Fruit fly (Drosophila melanogaster): Measurements from ENCODE around the gene CG2100.

CG2100 gene

DNA sequence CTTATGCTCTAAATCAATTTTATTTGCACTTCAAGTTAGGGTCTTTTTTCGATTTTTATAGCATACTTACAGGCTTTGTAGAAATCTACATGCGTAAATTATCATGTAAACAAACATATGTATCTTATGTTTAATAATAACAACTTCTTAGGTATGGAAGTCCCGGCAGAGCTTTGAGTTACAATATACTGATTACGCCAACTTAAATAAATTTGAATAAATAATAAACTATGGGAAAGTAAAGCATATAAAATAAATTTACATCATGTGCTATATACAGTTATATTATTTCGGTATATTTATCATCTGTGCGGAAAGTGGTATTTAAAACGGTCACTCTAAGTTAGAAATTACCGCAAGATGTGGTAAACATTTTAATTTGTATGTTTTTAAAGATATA is 3.0 kb downstream of the CG2100 start, which contains the start of gene CG1239 (continued):
- no peak for TF ChIP-seq pan (optimal IDR thresholded peaks at IDR 0.05)
- no peak for TF ChIP-seq pan (GFP tag; optimal IDR thresholded peaks at IDR 0.05 in 1 of 2, IDR thresholded peaks at IDR 0.05 in 1 of 2)
- TF ChIP-seq CG12744 (GFP tag; optimal IDR thresholded peaks at IDR 0.05): no peak
- TF ChIP-seq CG14710 (tag; optimal IDR thresholded peaks at IDR 0.05): peak; percentile 60
- no peak for TF ChIP-seq lbe (GFP tag; optimal IDR thresholded peaks at IDR 0.05)
- TF ChIP-seq dan (GFP tag; IDR thresholded peaks at IDR 0.05): no peak
- TF ChIP-seq CG7271 (tag; optimal IDR thresholded peaks at IDR 0.05): no peak
- no peak for TF ChIP-seq sc (optimal IDR thresholded peaks at IDR 0.05)
- no peak for TF ChIP-seq sc (GFP tag; optimal IDR thresholded peaks at IDR 0.05)
- no peak for TF ChIP-seq CG3163 (GFP tag; optimal IDR thresholded peaks at IDR 0.05)
- TF ChIP-seq Dp (GFP tag; optimal IDR thresholded peaks at IDR 0.05): peak; percentile 39
- TF ChIP-seq nerfin-1 (tag; optimal IDR thresholded peaks at IDR 0.05): no peak
- no peak for TF ChIP-seq H2.0 (GFP tag; IDR thresholded peaks at IDR 0.05)
- no peak for TF ChIP-seq CG1647 (GFP tag; optimal IDR thresholded peaks at IDR 0.05)
- no peak for TF ChIP-seq CG13296 (GFP tag; optimal IDR thresholded peaks at IDR 0.05)
- no peak for TF ChIP-seq row (GFP tag; IDR thresholded peaks at IDR 0.05)
- no peak for TF ChIP-seq ind (GFP tag; optimal IDR thresholded peaks at IDR 0.05)
- no peak for TF ChIP-seq CG1792 (GFP tag; optimal IDR thresholded peaks at IDR 0.05)
- no peak for TF ChIP-seq Blimp-1 (GFP tag; optimal IDR thresholded peaks at IDR 0.05)
- peak; percentile 37 for TF ChIP-seq CG17829 (tag; optimal IDR thresholded peaks at IDR 0.05)
- no peak for TF ChIP-seq cwo (GFP tag; optimal IDR thresholded peaks at IDR 0.05)
- TF ChIP-seq CG10462 (GFP tag; optimal IDR thresholded peaks at IDR 0.05): no peak
- no peak for TF ChIP-seq Fer1 (GFP tag; optimal IDR thresholded peaks at IDR 0.05)
- no peak for TF ChIP-seq NfI (GFP tag; optimal IDR thresholded peaks at IDR 0.05)
- TF ChIP-seq CG11398 (GFP tag; optimal IDR thresholded peaks at IDR 0.05): no peak
- TF ChIP-seq CG4424 (GFP tag; optimal IDR thresholded peaks at IDR 0.05): no peak
- TF ChIP-seq fu2 (GFP tag; optimal IDR thresholded peaks at IDR 0.05): no peak
- no peak for TF ChIP-seq Atf6 (GFP tag; IDR thresholded peaks at IDR 0.05)
- TF ChIP-seq CG6683 (GFP tag; optimal IDR thresholded peaks at IDR 0.05): no peak
- TF ChIP-seq grn (GFP tag; optimal IDR thresholded peaks at IDR 0.05): no peak
- TF ChIP-seq CG4328 (GFP tag; optimal IDR thresholded peaks at IDR 0.05): no peak
- no peak for TF ChIP-seq CG4854 (GFP tag; optimal IDR thresholded peaks at IDR 0.05)
- TF ChIP-seq tio (GFP tag; optimal IDR thresholded peaks at IDR 0.05): no peak
- TF ChIP-seq Ets97D (GFP tag; optimal IDR thresholded peaks at IDR 0.05): no peak
- no peak for TF ChIP-seq CG14441 (GFP tag; IDR thresholded peaks at IDR 0.05)
- no peak for TF ChIP-seq Tbp (GFP tag; optimal IDR thresholded peaks at IDR 0.05)
- no peak for TF ChIP-seq Aef1 (GFP tag; IDR thresholded peaks at IDR 0.05)
- no peak for TF ChIP-seq NFAT (GFP tag; IDR thresholded peaks at IDR 0.05)
- no peak for TF ChIP-seq Jarid2 (GFP tag; optimal IDR thresholded peaks at IDR 0.05)
- TF ChIP-seq gt (GFP tag; IDR thresholded peaks at IDR 0.05): no peak
- no peak for TF ChIP-seq Atf3 (GFP tag; optimal IDR thresholded peaks at IDR 0.05)
- no peak for TF ChIP-seq vfl (GFP tag; optimal IDR thresholded peaks at IDR 0.05)
- no peak for TF ChIP-seq Sox100B (GFP tag; optimal IDR thresholded peaks at IDR 0.05)
- TF ChIP-seq shn (GFP tag; optimal IDR thresholded peaks at IDR 0.05): no peak
- TF ChIP-seq pita (GFP tag; optimal IDR thresholded peaks at IDR 0.05): peak; percentile 18
- TF ChIP-seq CG16779 (GFP tag; IDR thresholded peaks at IDR 0.05): no peak
- no peak for TF ChIP-seq sima (GFP tag; optimal IDR thresholded peaks at IDR 0.05)
- TF ChIP-seq CG34376 (GFP tag; optimal IDR thresholded peaks at IDR 0.05): no peak
- no peak for TF ChIP-seq Doc3 (GFP tag; IDR thresholded peaks at IDR 0.05; ENCODE audit: partially characterized antibody)
- no peak for TF ChIP-seq CG31365 (tag; optimal IDR thresholded peaks at IDR 0.05)
- TF ChIP-seq CG12104 (GFP tag; optimal IDR thresholded peaks at IDR 0.05): no peak
- TF ChIP-seq inv (GFP tag; IDR thresholded peaks at IDR 0.05; ENCODE audit: partially characterized antibody): no peak
- no peak for TF ChIP-seq CG15514 (GFP tag; optimal IDR thresholded peaks at IDR 0.05)

Data from whole organism, embryonic.